Fruit fly (Drosophila melanogaster) whole organism, embryonic: ENCODE measurements around the gene CG46313.

ENCODE experiments used
- BEAF-32 ChIP-seq: fragments of 200-800 bp; sonication (Bioruptor generic); optimal IDR thresholded peaks from 3 replicates; lab custom pipeline; 2017; ENCODE audit warnings: missing biosample characterization, missing genetic modification characterization, mild to moderate bottlenecking, moderate library complexity, missing genetic modification reagents
- Bgb ChIP-seq: fragments of 200-800 bp; sonication (Bioruptor generic); IDR thresholded peaks from 2 replicates; pipeline ENCODE4 v1.3.6; 2022; ENCODE audit warnings: missing biosample characterization, missing genetic modification characterization; ENCODE audit not compliant: partially characterized antibody
- BtbVII ChIP-seq: fragments of 200-800 bp; sonication (Bioruptor generic); optimal IDR thresholded peaks from 3 replicates; lab custom pipeline; 2017; ENCODE audit warnings: missing biosample characterization, mild to moderate bottlenecking, missing genetic modification characterization
- CG10462 ChIP-seq: fragments of 200-800 bp; sonication (Bioruptor generic); optimal IDR thresholded peaks from 2 replicates; lab custom pipeline; 2016; ENCODE audit warnings: missing biosample characterization, missing genetic modification characterization
- CG12071 ChIP-seq: fragments of 200-800 bp; sonication (Bioruptor generic); optimal IDR thresholded peaks from 3 replicates; lab custom pipeline; 2018; ENCODE audit warnings: missing biosample characterization, mild to moderate bottlenecking, missing genetic modification characterization
- CG12219 ChIP-seq: fragments of 200-800 bp; sonication (Bioruptor generic); optimal IDR thresholded peaks from 3 replicates; lab custom pipeline; 2018; ENCODE audit warnings: missing biosample characterization, mild to moderate bottlenecking, missing genetic modification characterization
- CG12299 ChIP-seq: fragments of 200-800 bp; sonication (Bioruptor generic); optimal IDR thresholded peaks from 2 replicates; lab custom pipeline; 2018; ENCODE audit warnings: missing biosample characterization, mild to moderate bottlenecking, missing genetic modification characterization
- CG12769 ChIP-seq: fragments of 200-800 bp; sonication (Bioruptor generic); optimal IDR thresholded peaks from 2 replicates; lab custom pipeline; 2019; ENCODE audit warnings: missing biosample characterization, mild to moderate bottlenecking, missing genetic modification characterization, moderate library complexity
- CG14441 ChIP-seq: fragments of 200-800 bp; sonication (Bioruptor generic); IDR thresholded peaks from 2 replicates; pipeline ENCODE4 v1.3.6; 2022; ENCODE audit warnings: missing biosample characterization, missing genetic modification characterization
- CG15479 ChIP-seq: fragments of 200-800 bp; sonication (Bioruptor generic); optimal IDR thresholded peaks from 3 replicates; lab custom pipeline; 2019; ENCODE audit warnings: missing biosample characterization, mild to moderate bottlenecking, missing genetic modification characterization, moderate library complexity
- CG1603 ChIP-seq: fragments of 200-800 bp; sonication (Bioruptor generic); optimal IDR thresholded peaks from 2 replicates; lab custom pipeline; 2019; ENCODE audit warnings: missing biosample characterization, mild to moderate bottlenecking, missing genetic modification characterization, moderate library complexity
- CG16779 ChIP-seq: fragments of 200-800 bp; sonication (Bioruptor generic); IDR thresholded peaks from 2 replicates; pipeline ENCODE4 v1.3.6; 2022; ENCODE audit warnings: missing biosample characterization, missing genetic modification characterization
- CG17802 ChIP-seq: fragments of 200-800 bp; sonication (Bioruptor generic); optimal IDR thresholded peaks from 2 replicates; lab custom pipeline; 2018; ENCODE audit warnings: missing biosample characterization, mild to moderate bottlenecking, missing genetic modification characterization, moderate library complexity
- CG1832 ChIP-seq: fragments of 200-800 bp; sonication (Bioruptor generic); optimal IDR thresholded peaks from 2 replicates; lab custom pipeline; 2017; ENCODE audit warnings: missing biosample characterization, mild to moderate bottlenecking, missing genetic modification characterization, inconsistent platforms
- CG18476 ChIP-seq: fragments of 200-800 bp; sonication (Bioruptor generic); optimal IDR thresholded peaks from 2 replicates; lab custom pipeline; 2016; ENCODE audit warnings: missing biosample characterization, mild to moderate bottlenecking, missing genetic modification characterization
- CG18599 ChIP-seq: fragments of 200-800 bp; sonication (Bioruptor generic); optimal IDR thresholded peaks from 3 replicates; lab custom pipeline; 2017; ENCODE audit warnings: missing biosample characterization, missing genetic modification characterization, mild to moderate bottlenecking, moderate library complexity, missing genetic modification reagents
- CG31224 ChIP-seq: fragments of 200-800 bp; sonication (Bioruptor generic); IDR thresholded peaks from 2 replicates; pipeline ENCODE4 v1.3.6; 2022; ENCODE audit warnings: missing biosample characterization, missing genetic modification characterization
- CG6654 ChIP-seq: fragments of 200-800 bp; sonication (Bioruptor generic); optimal IDR thresholded peaks from 2 replicates; lab custom pipeline; 2017; ENCODE audit warnings: missing biosample characterization, mild to moderate bottlenecking, missing genetic modification characterization
- CG8765 ChIP-seq: fragments of 200-800 bp; sonication (Bioruptor generic); IDR thresholded peaks from 2 replicates; pipeline ENCODE4 v1.3.6; 2022; ENCODE audit warnings: missing biosample characterization, missing genetic modification characterization
- CG9437 ChIP-seq: fragments of 200-800 bp; sonication (Bioruptor generic); optimal IDR thresholded peaks from 2 replicates; lab custom pipeline; 2018; ENCODE audit warnings: missing biosample characterization, mild to moderate bottlenecking, missing genetic modification characterization
- ERR ChIP-seq: fragments of 200-800 bp; sonication (Bioruptor generic); optimal IDR thresholded peaks from 2 replicates; lab custom pipeline; 2016; ENCODE audit warnings: missing biosample characterization, missing genetic modification characterization
- Ets97D ChIP-seq: fragments of 200-800 bp; sonication (Bioruptor generic); optimal IDR thresholded peaks from 3 replicates; lab custom pipeline; 2016; ENCODE audit warnings: missing biosample characterization, missing genetic modification characterization
- HHEX ChIP-seq: fragments of 200-800 bp; sonication (Bioruptor generic); optimal IDR thresholded peaks from 3 replicates; lab custom pipeline; 2017; ENCODE audit warnings: missing biosample characterization, mild to moderate bottlenecking, missing genetic modification characterization, missing genetic modification reagents
- HmgZ ChIP-seq: fragments of 200-800 bp; sonication (Bioruptor generic); optimal IDR thresholded peaks from 2 replicates; lab custom pipeline; 2018; ENCODE audit warnings: missing biosample characterization, mild to moderate bottlenecking, missing genetic modification characterization
- Hsf ChIP-seq: fragments of 200-800 bp; sonication (Bioruptor generic); optimal IDR thresholded peaks from 3 replicates; lab custom pipeline; 2016; ENCODE audit warnings: missing biosample characterization, missing genetic modification characterization
- Lhr ChIP-seq: fragments of 200-800 bp; sonication (Bioruptor generic); optimal IDR thresholded peaks from 3 replicates; lab custom pipeline; 2017; ENCODE audit warnings: mild to moderate bottlenecking, missing biosample characterization, missing genetic modification reagents, missing genetic modification characterization
- Optix ChIP-seq: fragments of 200-800 bp; sonication (Bioruptor generic); IDR thresholded peaks from 3 replicates; pipeline ENCODE4 v1.3.6; 2022; ENCODE audit warnings: missing biosample characterization, missing genetic modification characterization
- Sox102F ChIP-seq: fragments of 200-800 bp; sonication (Bioruptor generic); optimal IDR thresholded peaks from 2 replicates; lab custom pipeline; 2018; ENCODE audit warnings: missing biosample characterization, mild to moderate bottlenecking, missing genetic modification characterization, moderate library complexity
- Sry-δ ChIP-seq: fragments of 200-800 bp; sonication (Bioruptor generic); optimal IDR thresholded peaks from 2 replicates; lab custom pipeline; 2016; ENCODE audit warnings: missing biosample characterization, missing genetic modification characterization
- bsh ChIP-seq, 2 experiments: fragments of 200-800 bp; sonication (Bioruptor generic); optimal IDR thresholded peaks; 2 replicates each; lab custom pipeline; 2017 to 2018; ENCODE audit warnings: mild to moderate bottlenecking in 2 of 2, missing biosample characterization in 2 of 2, missing genetic modification characterization in 2 of 2, moderate library complexity in 1 of 2
- cwo ChIP-seq: fragments of 200-800 bp; sonication (Bioruptor generic); optimal IDR thresholded peaks from 3 replicates; lab custom pipeline; 2017; ENCODE audit warnings: missing biosample characterization, missing genetic modification characterization, mild to moderate bottlenecking, moderate library complexity, missing genetic modification reagents
- dysf ChIP-seq: fragments of 200-800 bp; sonication (Bioruptor generic); IDR thresholded peaks from 3 replicates; pipeline ENCODE4 v1.3.6; 2022; ENCODE audit warnings: missing biosample characterization, missing genetic modification characterization
- esg ChIP-seq: fragments of 200-800 bp; sonication (Bioruptor generic); conservative IDR thresholded peaks from 2 replicates; pipeline ENCODE4 v1.3.6; 2022; ENCODE audit warnings: missing biosample characterization, missing genetic modification characterization
- gcm ChIP-seq: fragments of 200-800 bp; sonication (Bioruptor generic); optimal IDR thresholded peaks from 2 replicates; lab custom pipeline; 2019; ENCODE audit warnings: missing biosample characterization, mild to moderate bottlenecking, missing genetic modification characterization, moderate library complexity
- gem ChIP-seq: fragments of 200-800 bp; sonication (Bioruptor generic); optimal IDR thresholded peaks from 2 replicates; lab custom pipeline; 2019; ENCODE audit warnings: missing biosample characterization, mild to moderate bottlenecking, missing genetic modification characterization, moderate library complexity
- gfzf ChIP-seq: fragments of 200-800 bp; sonication (Bioruptor generic); optimal IDR thresholded peaks from 2 replicates; lab custom pipeline; 2016; ENCODE audit warnings: missing biosample characterization, mild to moderate bottlenecking, missing genetic modification characterization, moderate library complexity
- lola ChIP-seq, 3 experiments: fragments of >200 bp in 2 of 3; fragments of 200-800 bp in 1 of 3; sonication (Bioruptor generic) in 1 of 3; optimal IDR thresholded peaks; 2 replicates each; lab custom pipeline; 2017 to 2019; ENCODE audit warnings: missing biosample characterization in 3 of 3, missing genetic modification characterization in 3 of 3, mild to moderate bottlenecking in 1 of 3, moderate library complexity in 1 of 3
- mam ChIP-seq: fragments of 200-800 bp; sonication (Bioruptor generic); optimal IDR thresholded peaks from 3 replicates; lab custom pipeline; 2016; ENCODE audit warnings: missing biosample characterization, missing genetic modification characterization
- odd ChIP-seq: fragments of 200-800 bp; sonication (Bioruptor generic); optimal IDR thresholded peaks from 2 replicates; lab custom pipeline; 2017; ENCODE audit warnings: missing biosample characterization, mild to moderate bottlenecking, missing genetic modification characterization
- phol ChIP-seq: fragments of 200-800 bp; sonication (Bioruptor generic); optimal IDR thresholded peaks from 3 replicates; lab custom pipeline; 2018; ENCODE audit warnings: missing biosample characterization, mild to moderate bottlenecking, missing genetic modification characterization, moderate library complexity
- repo ChIP-seq: fragments of 200-800 bp; sonication (Bioruptor generic); optimal IDR thresholded peaks from 2 replicates; lab custom pipeline; 2016; ENCODE audit warnings: missing biosample characterization, missing genetic modification characterization
- sd ChIP-seq: fragments of 200-800 bp; sonication (Bioruptor generic); optimal IDR thresholded peaks from 3 replicates; lab custom pipeline; 2018; ENCODE audit warnings: missing biosample characterization, mild to moderate bottlenecking, missing genetic modification characterization, moderate library complexity
- sens ChIP-seq: fragments of 200-800 bp; sonication (Bioruptor generic); peaks from one replicate; lab custom pipeline; 2016; ENCODE audit warnings: missing biosample characterization, missing genetic modification characterization
- sisA ChIP-seq: fragments of 200-800 bp; sonication (Bioruptor generic); IDR thresholded peaks from 2 replicates; pipeline ENCODE4 v1.3.6; 2022; ENCODE audit warnings: missing biosample characterization, missing genetic modification characterization
- sqz ChIP-seq: fragments of 200-800 bp; sonication (Bioruptor generic); optimal IDR thresholded peaks from 3 replicates; lab custom pipeline; 2018; ENCODE audit warnings: missing biosample characterization, mild to moderate bottlenecking, missing genetic modification characterization
- tgo ChIP-seq: fragments of 200-800 bp; sonication (Bioruptor generic); IDR thresholded peaks from 3 replicates; pipeline ENCODE4 v1.3.6; 2022; ENCODE audit warnings: missing biosample characterization, missing genetic modification characterization
- vvl ChIP-seq: fragments of 200-800 bp; sonication (Bioruptor generic); IDR thresholded peaks from 2 replicates; pipeline ENCODE4 v1.3.6; 2022; ENCODE audit warnings: missing biosample characterization, missing genetic modification characterization
- wor ChIP-seq: fragments of 200-800 bp; sonication (Bioruptor generic); IDR thresholded peaks from 2 replicates; pipeline ENCODE4 v1.3.6; 2022; ENCODE audit warnings: missing biosample characterization, missing genetic modification characterization
- z ChIP-seq: fragments of 200-800 bp; sonication (Bioruptor generic); IDR thresholded peaks from 3 replicates; pipeline ENCODE4 v1.3.6; 2022; ENCODE audit warnings: missing biosample characterization, missing genetic modification characterization

The CG46313 gene

dm6 chr3R:26956376-26957062 is 21.8 kb upstream of the CG46313 start (continued):
- no peak for TF ChIP-seq tgo (GFP tag; lab: Robert Waterston, UW)
- TF ChIP-seq vvl (GFP tag; lab: Robert Waterston, UW): peak; percentile 29; the same call in 1 of the 2 replicates
- TF ChIP-seq Lhr (GFP tag; lab: Kevin White, UChicago): peak; percentile 8
- no peak for TF ChIP-seq esg (GFP tag; lab: Robert Waterston, UW)
- TF ChIP-seq mam (GFP tag; lab: Kevin White, UChicago): no peak
- TF ChIP-seq Optix: no peak
- TF ChIP-seq gfzf: no peak
- TF ChIP-seq CG15479 (GFP tag; lab: Kevin White, UChicago): no peak
- TF ChIP-seq wor (GFP tag; lab: Robert Waterston, UW): no peak
- peak; percentile 20; the same call in 1 of the 2 replicates for TF ChIP-seq Bgb (GFP tag; lab: Robert Waterston, UW)
- no peak for TF ChIP-seq Sry-δ (GFP tag; lab: Kevin White, UChicago)
- TF ChIP-seq CG10462 (GFP tag; lab: Kevin White, UChicago): no peak
- no peak for TF ChIP-seq lola (GFP tag; optimal IDR thresholded peaks at IDR 0.05; lab: Kevin White, UChicago)
- no peak for TF ChIP-seq gem
- TF ChIP-seq HmgZ (tag; lab: Kevin White, UChicago): no peak
- 0 out of 2 replicates have a peak, but pooled peaks have one; percentile 24 for TF ChIP-seq CG14441 (GFP tag; lab: Robert Waterston, UW)
- TF ChIP-seq CG9437: peak; percentile 6
- peak; percentile 58 for TF ChIP-seq CG18599
- no peak for TF ChIP-seq BEAF-32 (GFP tag; lab: Kevin White, UChicago)
- TF ChIP-seq ERR (GFP tag; lab: Kevin White, UChicago): no peak
- TF ChIP-seq CG6654: no peak
- TF ChIP-seq Sox102F (GFP tag; lab: Kevin White, UChicago): no peak
- TF ChIP-seq odd (GFP tag; lab: Kevin White, UChicago): peak; percentile 0
- TF ChIP-seq CG12769 (tag; lab: Kevin White, UChicago): no peak
- TF ChIP-seq CG31224 (GFP tag; lab: Robert Waterston, UW): no peak
- no peak for TF ChIP-seq CG16779 (GFP tag; lab: Robert Waterston, UW)
- TF ChIP-seq CG12071 (GFP tag; lab: Kevin White, UChicago): no peak
- peak; percentile 69 for TF ChIP-seq Ets97D (GFP tag; lab: Kevin White, UChicago)
- TF ChIP-seq Hsf (GFP tag; lab: Kevin White, UChicago): no peak
- no peak for TF ChIP-seq bsh (GFP tag; optimal IDR thresholded peaks at IDR 0.05; lab: Kevin White, UChicago)
- peak; percentile 67 for TF ChIP-seq CG18476
- TF ChIP-seq sisA (GFP tag; lab: Robert Waterston, UW): 0 out of 2 replicates have a peak, but pooled peaks have one; percentile 16
- peak; percentile 62 for TF ChIP-seq sens (GFP tag; lab: Kevin White, UChicago)
- TF ChIP-seq CG17802: peak; percentile 10
- TF ChIP-seq dysf (GFP tag; lab: Robert Waterston, UW): peak; percentile 27; the same call in 1 of the 3 replicates
- no peak for TF ChIP-seq gcm (GFP tag; lab: Kevin White, UChicago)
- peak; percentile 12 for TF ChIP-seq sqz (GFP tag; lab: Kevin White, UChicago)
- TF ChIP-seq CG12219 (GFP tag; lab: Kevin White, UChicago): peak; percentile 23
- no peak for TF ChIP-seq cwo (GFP tag; lab: Kevin White, UChicago)
- no peak for TF ChIP-seq CG1832 (GFP tag; lab: Kevin White, UChicago)
- TF ChIP-seq CG8765 (GFP tag; lab: Robert Waterston, UW): peak; percentile 10; the same call in 1 of the 2 replicates
- TF ChIP-seq sd (tag; lab: Kevin White, UChicago): no peak
- no peak for TF ChIP-seq z (GFP tag; lab: Robert Waterston, UW)
- peak; percentile 7 for TF ChIP-seq BtbVII (GFP tag; lab: Kevin White, UChicago)
- TF ChIP-seq HHEX (GFP tag; lab: Kevin White, UChicago): no peak
- no peak for TF ChIP-seq CG12299 (tag; lab: Kevin White, UChicago)
- TF ChIP-seq CG1603: peak; percentile 3
- TF ChIP-seq phol: peak; percentile 7
- no peak for TF ChIP-seq repo
